Fruit fly (Drosophila melanogaster) whole organism, adult: Measurements from ENCODE around the gene Rbp.

Source experiments
- Mnt ChIP-seq: fragments of 200-800 bp; sonication (Bioruptor generic); optimal IDR thresholded peaks from 2 replicates; lab custom pipeline; 2016; ENCODE audit warnings: missing biosample characterization, mild to moderate bottlenecking, missing genetic modification characterization
- bab1 ChIP-seq: fragments of 200-800 bp; sonication (Bioruptor generic); optimal IDR thresholded peaks from 3 replicates; lab custom pipeline; 2019; ENCODE audit warnings: missing biosample characterization, mild to moderate bottlenecking, missing genetic modification characterization, moderate library complexity
- cnc ChIP-seq, 2 experiments: fragments of >200 bp; optimal IDR thresholded peaks; 2 replicates each; lab custom pipeline; 2017
- ovo ChIP-seq: fragments of 200-800 bp; sonication (Bioruptor generic); optimal IDR thresholded peaks from 2 replicates; lab custom pipeline; 2016; ENCODE audit warnings: missing biosample characterization, missing genetic modification characterization

DNA sequence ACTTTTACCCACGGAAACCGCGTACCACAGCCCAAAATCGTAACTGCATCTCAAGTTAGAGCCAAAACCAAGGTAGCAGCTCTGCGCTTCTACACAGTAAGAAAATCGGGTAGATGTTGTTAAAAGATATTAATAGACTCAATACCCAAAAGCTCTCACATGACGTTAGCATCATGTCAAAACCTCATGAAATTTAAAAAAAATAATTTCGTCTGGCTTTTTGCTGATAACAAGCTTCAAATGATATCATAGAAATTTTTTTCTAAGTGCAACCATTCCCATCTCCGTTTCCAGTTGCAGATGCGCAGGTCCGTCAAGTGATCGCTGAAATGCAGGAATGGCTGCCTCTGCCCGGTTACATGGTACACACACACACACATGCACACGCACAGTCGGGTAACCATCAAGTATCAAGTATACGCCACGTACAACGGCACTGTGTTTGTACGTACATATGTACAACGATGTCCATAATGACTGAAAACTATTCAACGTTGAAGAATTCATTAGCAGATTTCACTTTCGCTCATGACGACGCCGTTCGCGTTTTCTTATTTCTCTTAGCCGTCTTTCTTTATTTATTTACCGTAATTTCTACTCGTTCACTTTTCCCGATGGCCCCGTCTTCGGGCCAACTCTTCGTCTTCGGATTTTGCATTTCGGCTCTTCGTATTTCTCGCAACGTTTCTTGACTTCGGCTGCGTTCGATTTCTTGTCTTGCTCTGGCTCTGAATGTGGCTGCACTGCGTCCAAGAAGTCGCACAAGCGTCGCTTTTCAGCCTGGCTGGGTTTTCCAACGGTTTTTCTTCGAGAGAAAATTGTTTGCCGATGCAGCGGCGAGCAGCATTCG lies 51.4 kb downstream of the Rbp start:
- TF ChIP-seq bab1 (GFP tag; lab: Kevin White, UChicago) (no peak), cnc (optimal IDR thresholded peaks at IDR 0.05; lab: Kevin White, UChicago) (no peak), Mnt (GFP tag; lab: Kevin White, UChicago) (no peak), ovo (GFP tag; lab: Kevin White, UChicago) (no peak)
